Fruit fly (Drosophila melanogaster) Kc167 (cell line): Measurements from ENCODE around the gene CG31296.

ENCODE experiments used
- Myc ChIP-seq: fragments of >200 bp; optimal IDR thresholded peaks from 2 replicates; lab custom pipeline; 2017; ENCODE audit warnings: missing external identifiers
- Sin3A ChIP-seq: fragments of >200 bp; optimal IDR thresholded peaks from 2 replicates; lab custom pipeline; 2018; ENCODE audit warnings: missing external identifiers
- h ChIP-seq: fragments of >200 bp; optimal IDR thresholded peaks from 3 replicates; lab custom pipeline; 2018; ENCODE audit warnings: missing external identifiers
- insv ChIP-seq: fragments of >200 bp; optimal IDR thresholded peaks from 3 replicates; lab custom pipeline; 2018; ENCODE audit warnings: missing external identifiers
- psq ChIP-seq: fragments of >200 bp; optimal IDR thresholded peaks from 2 replicates; lab custom pipeline; 2017; ENCODE audit warnings: missing external identifiers
- ttk ChIP-seq: sonication (Bioruptor generic); optimal IDR thresholded peaks from 2 replicates; lab custom pipeline; 2017; ENCODE audit warnings: missing external identifiers

CG31296 gene

DNA sequence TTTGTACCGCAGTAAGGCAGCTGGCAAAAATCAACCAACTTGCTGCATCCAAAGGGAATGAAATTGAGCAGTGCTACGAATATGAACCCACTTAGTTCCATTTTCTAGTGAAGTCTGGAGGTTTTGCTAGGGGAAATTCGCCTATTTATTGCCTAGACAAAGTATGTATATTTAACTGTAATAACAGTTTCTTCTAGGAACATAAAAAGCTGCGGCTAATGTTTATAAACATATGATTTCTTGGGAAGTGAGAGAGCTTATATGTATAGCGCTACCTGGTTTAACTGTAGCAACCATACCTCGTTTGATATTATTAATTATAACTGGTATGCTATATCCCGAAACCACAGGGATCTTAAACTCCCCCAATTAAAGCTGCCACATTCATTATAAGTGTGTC, at the start of gene CG31296:
Gene CG31296 (minus strand): TSS at position 101 of the 400 bp plus-strand sequence.
- no peak for TF ChIP-seq Sin3A
- no peak for TF ChIP-seq Myc (lab: Kevin White, UChicago)
- no peak for TF ChIP-seq psq (lab: Kevin White, UChicago)
- TF ChIP-seq insv (lab: Kevin White, UChicago), result no peak
- no peak for TF ChIP-seq h (lab: Kevin White, UChicago)
- no peak for TF ChIP-seq ttk

- no peak for TF ChIP-seq Myc (lab: Kevin White, UChicago)
These were observed 49.4 kb upstream of the CG31296 start for dm6 chr3R:15580719-15581118.

dm6 chr3R:15579693-15580092, 48.4 kb upstream of the CG31296 start:
- no peak for TF ChIP-seq insv (lab: Kevin White, UChicago)
- no peak for TF ChIP-seq psq (lab: Kevin White, UChicago)

DNA sequence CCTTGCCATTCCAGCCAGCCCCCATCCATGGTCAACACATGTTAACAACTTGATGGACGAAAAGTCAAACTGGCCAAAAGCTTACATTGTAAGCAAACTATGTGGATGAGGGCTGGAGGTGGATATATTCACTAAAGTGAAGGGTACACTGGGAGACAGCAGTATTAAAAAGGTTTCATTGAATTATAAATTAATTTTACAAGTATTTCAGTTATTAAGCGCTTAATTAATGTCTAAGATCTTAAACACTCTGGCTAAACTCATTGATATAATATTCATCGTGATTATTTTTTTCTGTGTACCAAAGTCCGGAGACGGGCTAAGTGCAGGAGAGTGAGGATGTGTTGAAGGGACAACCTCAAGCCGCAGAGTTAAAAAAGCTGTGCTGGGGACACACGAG, 37.3 kb upstream of the CG31296 start:
- no peak for TF ChIP-seq insv (lab: Kevin White, UChicago)
- TF ChIP-seq psq (lab: Kevin White, UChicago), result no peak
- no peak for TF ChIP-seq ttk
- TF ChIP-seq Myc (lab: Kevin White, UChicago), result no peak
- TF ChIP-seq Sin3A, result no peak
- TF ChIP-seq h (lab: Kevin White, UChicago), result no peak

dm6 chr3R:15567913-15568312, 36.6 kb upstream of the CG31296 start:
- TF ChIP-seq insv (lab: Kevin White, UChicago), result no peak
- TF ChIP-seq Sin3A, result no peak
- TF ChIP-seq psq (lab: Kevin White, UChicago), result no peak
- no peak for TF ChIP-seq ttk
- no peak for TF ChIP-seq Myc (lab: Kevin White, UChicago)
- TF ChIP-seq h (lab: Kevin White, UChicago), result no peak

dm6 chr3R:15566948-15567347, 35.7 kb upstream of the CG31296 start:
- TF ChIP-seq ttk (no peak), psq (lab: Kevin White, UChicago) (no peak), h (lab: Kevin White, UChicago) (no peak), Sin3A (no peak)

- TF ChIP-seq psq (lab: Kevin White, UChicago) (no peak), Sin3A (no peak), ttk (no peak), Myc (lab: Kevin White, UChicago) (no peak), insv (lab: Kevin White, UChicago) (no peak), h (lab: Kevin White, UChicago) (no peak)
These were observed 35.1 kb upstream of the CG31296 start for dm6 chr3R:15566340-15566739.

DNA sequence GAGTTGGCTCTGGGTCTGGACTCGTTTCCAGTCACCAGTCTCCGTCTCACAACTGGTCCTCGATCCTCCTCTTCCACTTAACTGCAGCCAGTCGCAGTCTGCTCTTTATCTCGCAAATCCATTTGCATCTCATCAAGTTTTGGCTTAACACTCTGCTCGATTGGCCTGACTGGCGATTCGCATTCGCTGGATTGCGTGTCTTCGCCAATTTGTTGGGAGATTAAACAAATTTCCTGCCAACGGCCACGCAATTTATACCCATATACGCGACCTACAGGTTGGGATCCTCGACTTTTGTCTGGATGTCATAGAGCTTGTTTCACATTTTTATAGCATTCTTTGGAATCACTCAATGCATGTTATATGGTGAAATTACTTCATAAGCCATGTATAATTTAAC, 26.0 kb upstream of the CG31296 start:
- no peak for TF ChIP-seq h (lab: Kevin White, UChicago)
- TF ChIP-seq Myc (lab: Kevin White, UChicago), result no peak

dm6 chr3R:15556524-15556923, 25.3 kb upstream of the CG31296 start:
- TF ChIP-seq psq (lab: Kevin White, UChicago) (no peak), Sin3A (no peak), ttk (no peak), insv (lab: Kevin White, UChicago) (no peak), h (lab: Kevin White, UChicago) (no peak), Myc (lab: Kevin White, UChicago) (no peak)

- TF ChIP-seq psq (lab: Kevin White, UChicago), result no peak
- no peak for TF ChIP-seq insv (lab: Kevin White, UChicago)
- no peak for TF ChIP-seq Myc (lab: Kevin White, UChicago)
- TF ChIP-seq ttk, result no peak
- TF ChIP-seq Sin3A, result no peak
- no peak for TF ChIP-seq h (lab: Kevin White, UChicago)
These were observed 23.5 kb upstream of the CG31296 start for dm6 chr3R:15554733-15555132.

DNA sequence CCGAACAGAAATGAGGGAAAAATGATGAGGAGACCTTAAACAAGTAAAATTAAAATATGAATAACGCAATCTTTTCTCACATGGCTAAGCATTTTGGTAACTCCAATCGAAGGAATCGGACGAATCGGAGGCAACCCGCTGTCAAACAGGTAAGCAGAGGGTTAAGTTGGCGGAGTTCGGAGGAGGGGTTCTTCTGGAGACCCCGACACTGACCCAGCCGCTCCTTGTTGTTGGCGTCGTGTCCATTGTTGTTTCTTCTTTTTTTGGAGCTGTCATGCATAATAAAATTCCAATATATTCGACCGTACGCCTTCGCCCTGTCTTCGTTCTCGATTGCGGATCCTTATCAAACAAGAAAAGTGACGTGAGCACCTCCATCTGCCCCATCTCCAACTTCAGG, 22.3 kb upstream of the CG31296 start:
- TF ChIP-seq insv (lab: Kevin White, UChicago) (no peak), h (lab: Kevin White, UChicago) (no peak), ttk (no peak), psq (lab: Kevin White, UChicago) (no peak), Myc (lab: Kevin White, UChicago) (no peak), Sin3A (no peak)

dm6 chr3R:15552733-15553132, 21.5 kb upstream of the CG31296 start, which contains the start of gene AOX4:
AOX4 (minus strand) TSS chr3R:15552833.
- TF ChIP-seq psq (lab: Kevin White, UChicago) (no peak), h (lab: Kevin White, UChicago) (no peak), Sin3A (no peak), ttk (no peak), insv (lab: Kevin White, UChicago) (no peak), Myc (lab: Kevin White, UChicago) (no peak)

DNA sequence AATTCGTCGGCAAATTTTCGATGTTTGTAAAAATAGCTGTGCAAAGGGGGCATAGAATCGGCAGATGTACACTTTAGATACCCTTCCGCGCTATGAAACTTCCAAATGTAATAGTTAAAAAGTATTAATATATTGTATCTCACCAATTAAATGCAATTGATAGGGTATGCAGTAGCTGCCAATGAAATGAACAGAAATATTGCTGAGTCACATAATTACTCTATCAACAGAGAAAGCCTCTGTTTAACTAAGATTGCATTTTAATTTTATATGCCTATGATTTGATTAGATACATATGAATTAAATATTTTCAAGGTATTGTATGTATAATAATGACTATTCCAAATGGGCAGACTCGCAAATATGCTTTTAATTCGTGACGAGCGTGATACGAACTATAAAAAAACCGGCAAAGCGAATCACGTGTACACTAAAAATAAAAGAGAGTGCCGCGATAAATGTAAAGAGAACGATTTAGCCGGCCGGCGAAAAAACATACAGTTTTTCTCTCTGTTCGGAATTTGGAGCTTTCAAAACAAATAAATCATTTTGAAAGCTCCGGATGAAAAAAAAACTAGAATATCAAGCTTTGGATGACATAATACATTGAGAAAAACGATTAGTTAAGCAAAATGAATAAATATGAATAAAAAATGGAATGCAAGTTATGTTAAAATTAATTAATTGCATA, 16.7 kb upstream of the CG31296 start, which contains the start of gene AOX3:
Gene AOX3 (minus strand): TSS at position 362 of the 691 bp plus-strand sequence.
- TF ChIP-seq Myc (lab: Kevin White, UChicago) (no peak), h (lab: Kevin White, UChicago) (no peak), psq (lab: Kevin White, UChicago) (no peak), ttk (no peak), insv (lab: Kevin White, UChicago) (no peak)
